Worm (Caenorhabditis elegans): Measurements from ENCODE around the gene B0554.2.

The B0554.2 gene

DNA sequence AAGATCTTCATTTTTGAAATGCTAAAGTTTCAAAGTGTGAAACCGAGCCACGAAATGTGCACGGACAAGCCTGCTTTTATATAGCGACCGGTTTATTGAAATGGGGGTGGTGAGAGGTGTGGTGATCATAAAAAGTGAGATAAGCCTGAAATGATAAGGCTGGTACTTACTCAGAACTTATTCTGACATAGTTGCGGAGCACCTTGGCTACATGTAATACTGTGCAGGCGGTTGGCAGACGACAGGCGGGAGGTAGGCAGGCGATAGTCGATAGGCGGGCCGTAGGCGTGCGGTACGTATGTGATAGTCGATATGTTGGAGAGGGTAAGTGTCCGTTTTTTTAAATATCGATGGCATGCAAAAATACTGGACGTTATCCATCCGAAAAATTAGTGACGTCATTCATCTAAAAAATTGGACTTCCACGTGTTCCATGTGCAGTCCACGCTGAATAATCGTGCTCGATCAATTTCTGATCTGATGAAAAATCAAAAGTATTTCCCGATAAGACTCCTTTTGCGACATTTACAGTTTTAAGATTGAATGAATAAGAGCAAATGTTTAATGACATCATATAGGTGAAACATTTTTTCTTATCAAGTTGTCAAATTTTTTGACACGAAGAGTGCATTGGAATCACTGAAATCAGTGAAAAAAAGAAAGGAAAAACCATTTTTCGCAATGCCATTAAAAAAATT is 16.2 kb upstream of the B0554.2 start, which contains the start of gene irg-8:
irg-8 (minus strand) TSS at position 51 of the 698 bp plus-strand sequence.
- TF ChIP-seq snpc-4 (tag; optimal IDR thresholded peaks at IDR 0.05) (no peak), cnd-1 (tag; optimal IDR thresholded peaks at IDR 0.05) (no peak), unc-62 (GFP tag; optimal IDR thresholded peaks at IDR 0.05) (no peak), mep-1 (tag; optimal IDR thresholded peaks at IDR 0.05) (no peak), elt-3 (tag; optimal IDR thresholded peaks at IDR 0.05) (no peak), ceh-39 (tag; optimal IDR thresholded peaks at IDR 0.05) (no peak)

DNA sequence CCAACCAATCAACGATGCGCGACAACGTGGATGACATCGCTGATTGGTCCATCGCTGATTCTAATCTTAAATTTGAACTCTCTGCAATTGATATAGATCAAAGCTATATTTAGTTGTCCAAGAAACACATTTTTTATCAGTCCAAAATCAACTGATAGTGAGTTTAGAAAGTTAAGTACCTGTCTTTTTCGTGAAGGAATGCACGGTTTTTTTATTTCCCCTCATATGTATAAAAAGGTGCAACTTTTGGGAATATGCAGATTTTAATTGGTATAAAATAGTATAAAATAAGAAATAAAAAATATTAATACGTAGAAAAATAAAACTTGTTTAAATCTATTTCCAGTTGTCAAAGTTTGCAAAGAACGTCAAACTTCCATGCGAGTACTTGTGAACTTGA is 15.6 kb upstream of the B0554.2 start, which contains the start of gene Y39D8A.1:
Y39D8A.1 (plus strand) TSS at position 301 of the 400 bp plus-strand sequence.
- TF ChIP-seq blmp-1 (tag; optimal IDR thresholded peaks at IDR 0.05): no peak
- no peak for TF ChIP-seq tbx-8 (GFP tag; optimal IDR thresholded peaks at IDR 0.05)
- TF ChIP-seq ham-2 (GFP tag; optimal IDR thresholded peaks at IDR 0.05): no peak
- TF ChIP-seq mep-1 (tag; optimal IDR thresholded peaks at IDR 0.05): no peak

DNA sequence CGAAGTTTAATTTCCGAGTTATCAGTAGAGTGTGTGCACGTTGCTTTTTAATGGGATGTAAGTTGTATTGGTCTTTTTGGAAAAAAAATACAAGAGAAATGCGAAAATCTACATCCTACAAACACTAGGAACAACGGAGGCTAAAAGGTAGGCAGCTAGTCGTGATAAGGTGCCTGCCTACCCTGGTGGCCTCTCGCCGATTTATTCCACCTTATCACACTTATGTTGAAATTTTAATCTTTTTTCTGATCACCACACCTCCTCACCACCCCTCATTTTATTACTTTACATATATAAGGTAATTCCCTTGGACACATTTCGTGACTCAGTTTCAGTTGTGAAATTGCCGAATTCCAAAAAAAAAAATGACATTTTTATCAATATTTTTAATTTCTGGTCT is 11.9 kb upstream of the B0554.2 start, which contains the start of gene dod-20:
dod-20 (plus strand) TSS at position 301 of the 400 bp plus-strand sequence.
- no peak for TF ChIP-seq unc-39 (tag; optimal IDR thresholded peaks at IDR 0.05)
- TF ChIP-seq flh-1 (GFP tag; optimal IDR thresholded peaks at IDR 0.05): no peak
- no peak for TF ChIP-seq lsy-2 (tag; optimal IDR thresholded peaks at IDR 0.05)
- no peak for TF ChIP-seq cnd-1 (tag; optimal IDR thresholded peaks at IDR 0.05)
- TF ChIP-seq drap-1 (GFP tag; optimal IDR thresholded peaks at IDR 0.05): no peak
- no peak for TF ChIP-seq elt-3 (tag; optimal IDR thresholded peaks at IDR 0.05)
- TF ChIP-seq mls-2 (tag; optimal IDR thresholded peaks at IDR 0.05): no peak
- TF ChIP-seq mep-1 (tag; optimal IDR thresholded peaks at IDR 0.05): no peak
- TF ChIP-seq nhr-2 (tag; optimal IDR thresholded peaks at IDR 0.05): no peak
- TF ChIP-seq unc-120 (tag; optimal IDR thresholded peaks at IDR 0.05; ENCODE audit: poor library complexity, severe bottlenecking): no peak
- TF ChIP-seq bed-3 (GFP tag; optimal IDR thresholded peaks at IDR 0.05): no peak
- no peak for TF ChIP-seq tbx-8 (GFP tag; optimal IDR thresholded peaks at IDR 0.05)
- no peak for TF ChIP-seq zip-8 (tag; optimal IDR thresholded peaks at IDR 0.05)
- TF ChIP-seq M03D4.4 (tag; optimal IDR thresholded peaks at IDR 0.05): no peak
- no peak for TF ChIP-seq nhr-237 (tag; optimal IDR thresholded peaks at IDR 0.05)
- no peak for TF ChIP-seq blmp-1 (tag; optimal IDR thresholded peaks at IDR 0.05)
- no peak for TF ChIP-seq nhr-76 (tag; optimal IDR thresholded peaks at IDR 0.05)
- no peak for TF ChIP-seq ceh-43 (GFP tag; optimal IDR thresholded peaks at IDR 0.05)

DNA sequence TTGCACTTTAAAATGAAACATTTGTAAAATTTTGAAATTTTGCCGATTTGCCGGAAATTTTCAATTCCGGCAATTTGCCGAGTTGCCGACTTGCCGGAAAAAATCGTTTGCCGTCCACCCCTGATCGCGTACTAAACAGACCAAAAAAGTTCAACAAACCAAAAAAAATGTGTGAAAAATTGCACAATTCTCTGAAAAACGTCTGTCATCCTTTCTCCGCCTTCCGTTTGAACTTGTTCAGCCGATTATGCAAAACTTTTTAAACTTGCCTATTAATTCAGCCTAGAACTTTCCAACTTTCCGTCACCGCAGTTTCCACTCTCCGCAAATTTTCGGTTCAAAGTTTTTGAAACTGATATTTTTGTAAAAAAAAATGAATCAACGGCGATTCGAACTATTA is 9.9 kb upstream of the B0554.2 start, which contains the start of gene B0554.5:
B0554.5 (plus strand) TSS at position 301 of the 400 bp plus-strand sequence.
- TF ChIP-seq ham-2 (GFP tag; optimal IDR thresholded peaks at IDR 0.05) (no peak), lin-32 (GFP tag; optimal IDR thresholded peaks at IDR 0.05) (no peak), nhr-237 (tag; optimal IDR thresholded peaks at IDR 0.05) (no peak), blmp-1 (tag; optimal IDR thresholded peaks at IDR 0.05) (no peak), lsy-2 (tag; optimal IDR thresholded peaks at IDR 0.05) (no peak), drap-1 (GFP tag; optimal IDR thresholded peaks at IDR 0.05) (no peak), nhr-76 (tag; optimal IDR thresholded peaks at IDR 0.05) (no peak), ceh-83 (GFP tag; optimal IDR thresholded peaks at IDR 0.05) (no peak), elt-3 (tag; optimal IDR thresholded peaks at IDR 0.05) (no peak), nhr-12 (tag; optimal IDR thresholded peaks at IDR 0.05) (no peak), hlh-1 (tag; optimal IDR thresholded peaks at IDR 0.05) (no peak), lin-13 (tag; optimal IDR thresholded peaks at IDR 0.05) (no peak), mab-5 (tag; optimal IDR thresholded peaks at IDR 0.05) (no peak), ceh-39 (tag; optimal IDR thresholded peaks at IDR 0.05) (no peak), unc-120 (tag; optimal IDR thresholded peaks at IDR 0.05; ENCODE audit: poor library complexity, severe bottlenecking) (no peak), mep-1 (tag; optimal IDR thresholded peaks at IDR 0.05) (no peak)

DNA sequence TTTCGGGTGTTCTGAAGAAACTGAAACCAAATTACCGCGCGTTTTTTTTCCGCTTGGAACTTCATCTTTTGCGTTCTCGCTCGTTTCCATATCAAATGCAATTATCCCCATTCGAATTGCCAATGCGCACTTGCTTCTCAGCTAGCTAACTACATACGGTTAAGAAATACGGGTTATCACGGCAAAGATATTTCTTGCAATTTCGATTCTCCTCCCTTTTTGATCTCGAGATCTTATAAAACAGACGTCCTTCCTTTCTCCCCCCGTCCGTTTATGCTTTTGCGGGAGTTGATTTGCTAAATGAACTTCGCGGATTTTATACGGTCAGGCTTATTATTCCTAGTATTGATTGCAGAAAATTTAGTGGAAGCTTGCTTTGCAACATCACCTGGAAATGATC is 5.2 kb upstream of the B0554.2 start, which contains the start of gene B0554.4:
B0554.4 (plus strand) TSS at position 301 of the 400 bp plus-strand sequence.
- TF ChIP-seq elt-1 (tag; optimal IDR thresholded peaks at IDR 0.05; ENCODE audit: borderline replicate concordance, insufficient read depth) (no peak), nhr-2 (tag; optimal IDR thresholded peaks at IDR 0.05) (no peak), lsy-2 (tag; optimal IDR thresholded peaks at IDR 0.05) (no peak), sptf-1 (tag; optimal IDR thresholded peaks at IDR 0.05) (no peak), ham-2 (GFP tag; optimal IDR thresholded peaks at IDR 0.05) (no peak), drap-1 (GFP tag; optimal IDR thresholded peaks at IDR 0.05) (no peak), ceh-43 (GFP tag; optimal IDR thresholded peaks at IDR 0.05) (no peak), hlh-1 (tag; optimal IDR thresholded peaks at IDR 0.05) (no peak), nhr-237 (tag; optimal IDR thresholded peaks at IDR 0.05) (no peak), unc-62 (GFP tag; optimal IDR thresholded peaks at IDR 0.05) (no peak), flh-1 (GFP tag; optimal IDR thresholded peaks at IDR 0.05) (no peak), bed-3 (GFP tag; optimal IDR thresholded peaks at IDR 0.05) (no peak), ces-1 (GFP tag; optimal IDR thresholded peaks at IDR 0.05) (no peak), elt-3 (tag; optimal IDR thresholded peaks at IDR 0.05) (no peak), tbx-8 (GFP tag; optimal IDR thresholded peaks at IDR 0.05) (no peak), nhr-28 (tag; optimal IDR thresholded peaks at IDR 0.05) (no peak), lin-13 (tag; optimal IDR thresholded peaks at IDR 0.05) (no peak), mep-1 (tag; optimal IDR thresholded peaks at IDR 0.05) (no peak), nhr-76 (tag; optimal IDR thresholded peaks at IDR 0.05) (no peak)

All from whole organism, mixed stage, embryonic.